Worm (Caenorhabditis elegans) whole organism, dauer: ENCODE data around the gene vps-54.

Experiments
- unc-62 ChIP-seq: sonication (generic microtip); optimal IDR thresholded peaks from 2 replicates; lab custom pipeline; 2017; ENCODE audit warnings: missing biosample characterization, missing genetic modification reagents, missing genetic modification characterization

vps-54 gene

DNA sequence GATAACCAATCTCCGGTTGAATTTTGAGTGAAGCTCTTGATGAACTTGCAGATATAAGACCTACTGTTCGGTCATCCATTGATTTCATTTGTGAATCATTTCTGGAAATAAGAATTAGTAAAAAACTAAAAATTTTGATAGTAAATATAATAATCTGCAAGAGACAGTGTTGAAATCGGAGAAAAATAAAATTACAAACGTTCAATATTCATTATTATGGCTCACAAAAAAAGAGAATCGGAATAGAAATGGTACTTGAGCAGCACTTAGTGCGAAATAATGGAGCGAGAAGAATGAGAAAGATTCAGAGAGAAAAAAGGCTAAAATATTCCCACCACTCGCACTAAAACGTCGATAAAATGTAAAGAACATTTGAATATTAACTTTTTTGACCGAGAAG lies at the start of gene vps-54:
Gene vps-54 (minus strand): TSS at position 101 of the 400 bp plus-strand sequence.
- no peak for TF ChIP-seq unc-62 (GFP tag; lab: Kevin White, UChicago)

- TF ChIP-seq unc-62 (GFP tag; lab: Kevin White, UChicago) = no peak
Measured at ce11 chrV:10615496-10615895, 39.3 kb upstream of the vps-54 start, which contains the start of gene H09F14.1. Gene H09F14.1 (minus strand): TSS chrV:10615596.

DNA sequence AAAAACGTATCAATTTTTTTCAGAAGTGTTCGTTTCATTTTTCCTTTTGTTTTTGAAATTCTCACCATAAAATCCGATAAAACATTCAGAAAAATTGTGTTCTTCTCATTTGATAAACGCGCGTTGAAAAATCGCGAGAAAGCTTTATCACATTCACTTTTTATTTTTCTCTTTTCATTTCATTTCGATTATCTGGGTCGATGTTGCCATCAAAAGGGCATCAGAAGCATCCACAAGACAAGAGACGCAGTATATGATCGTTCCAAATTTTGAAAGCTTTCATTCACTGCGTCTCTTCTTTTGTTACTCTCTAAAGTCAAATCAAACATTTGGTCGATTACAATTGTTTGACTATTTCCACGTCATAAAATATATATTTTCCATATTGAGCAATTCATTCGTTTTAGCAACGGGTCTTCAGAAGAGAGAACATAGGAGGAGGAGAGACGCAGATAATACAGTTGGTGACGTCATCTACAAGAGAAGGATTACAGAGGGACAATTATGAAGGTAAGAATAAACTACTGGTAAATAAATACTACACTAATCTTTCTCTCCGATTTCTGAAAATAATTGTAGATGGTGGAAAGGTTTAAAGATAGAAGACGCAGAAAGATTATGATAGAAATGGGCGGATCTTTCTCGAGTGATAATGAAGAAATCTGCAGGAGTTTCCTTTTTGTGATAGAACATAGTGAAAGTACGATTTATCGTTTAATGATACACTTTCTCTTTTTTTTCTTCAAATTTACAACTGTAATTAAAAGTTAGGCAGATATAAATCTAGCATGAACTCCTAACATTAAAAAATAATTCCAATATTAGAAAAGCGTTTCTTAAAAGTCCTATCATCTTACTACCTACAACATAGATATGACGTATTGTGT lies 26.1 kb upstream of the vps-54 start, which contains the start of gene H27A22.1:
Gene H27A22.1 (plus strand): TSS at position 505 of the 887 bp plus-strand sequence.
- no peak for TF ChIP-seq unc-62 (GFP tag; lab: Kevin White, UChicago)

DNA sequence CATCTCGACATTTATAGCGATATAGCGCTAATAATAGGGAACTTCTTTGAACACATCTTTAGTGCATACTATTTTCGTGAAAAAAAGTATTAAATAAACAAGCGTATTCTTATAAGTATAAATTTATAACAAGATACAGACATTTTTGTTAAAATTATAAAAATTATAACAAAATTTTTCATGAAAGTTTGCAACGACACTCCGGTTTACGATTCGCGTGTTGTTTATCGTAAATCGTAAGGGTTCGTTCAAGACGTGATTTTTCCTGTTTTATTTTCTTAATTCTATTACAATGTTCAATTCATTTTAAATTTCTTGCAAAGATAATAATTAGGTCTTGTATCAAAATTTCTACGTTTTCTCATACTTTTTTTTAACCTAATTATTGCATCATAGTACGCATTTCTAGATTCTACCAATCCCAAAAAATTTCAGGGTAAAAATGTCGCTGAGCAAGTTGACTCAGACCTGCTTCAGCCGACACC lies 22.5 kb upstream of the vps-54 start, which contains the start of gene scpl-4:
Gene scpl-4 (plus strand): TSS at position 435 of the 485 bp plus-strand sequence.
- TF ChIP-seq unc-62 (GFP tag; lab: Kevin White, UChicago) = no peak

DNA sequence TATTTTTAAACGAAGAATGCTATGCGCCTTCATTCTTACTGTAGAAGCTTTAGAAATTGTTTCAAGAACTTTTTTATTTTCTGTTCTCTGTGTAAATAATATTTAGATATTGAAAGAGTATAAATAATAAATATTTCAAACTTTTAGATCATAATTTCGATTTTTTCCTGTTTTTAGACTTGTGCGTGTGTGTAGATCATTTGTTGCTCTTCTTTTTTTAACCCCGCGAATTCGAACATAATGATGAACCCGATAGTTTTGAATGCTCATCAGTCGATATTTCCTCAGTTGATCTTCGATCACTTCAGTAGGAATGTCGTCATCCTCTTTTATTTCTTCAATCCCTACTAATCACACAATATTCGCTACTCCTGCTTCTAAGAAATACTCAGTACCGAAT lies 21.0 kb upstream of the vps-54 start, which contains the start of gene T21C9.13:
Gene T21C9.13 (plus strand): TSS at position 33 of the 400 bp plus-strand sequence.
- no peak for TF ChIP-seq unc-62 (GFP tag; lab: Kevin White, UChicago)

- no peak for TF ChIP-seq unc-62 (GFP tag; lab: Kevin White, UChicago)
Measured at ce11 chrV:10594810-10595209, 18.6 kb upstream of the vps-54 start, which contains the start of gene T21C9.11. Gene T21C9.11 (minus strand): TSS chrV:10594910.

DNA sequence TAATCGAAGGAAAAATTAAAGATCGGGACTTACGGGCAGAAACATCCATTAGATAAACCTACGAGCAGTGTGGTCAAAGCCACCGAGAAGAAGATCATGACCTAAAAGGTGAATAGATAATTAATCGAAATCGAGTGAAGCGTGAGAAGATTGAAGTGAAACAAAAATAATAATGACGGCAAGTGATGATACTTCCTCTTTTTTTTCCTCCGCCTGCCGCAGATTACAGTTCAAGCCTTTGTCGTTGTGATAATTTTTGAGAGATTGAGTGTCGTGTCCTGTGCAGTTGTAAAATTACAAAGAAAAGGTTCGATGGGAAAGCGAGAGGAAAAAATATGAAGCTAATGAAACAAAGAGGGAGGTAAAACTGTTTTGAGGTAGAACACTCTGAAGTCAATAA lies 16.3 kb upstream of the vps-54 start, which contains the start of gene T21C9.9:
Gene T21C9.9 (minus strand): TSS at position 101 of the 400 bp plus-strand sequence.
- TF ChIP-seq unc-62 (GFP tag; lab: Kevin White, UChicago) = no peak

ce11 chrV:10589774-10590528 lies 13.7 kb upstream of the vps-54 start, which contains the start of gene ttr-23:
Gene ttr-23 (minus strand): TSS chrV:10589860.
- no peak for TF ChIP-seq unc-62 (GFP tag; lab: Kevin White, UChicago)

ce11 chrV:10588694-10589093 lies 12.5 kb upstream of the vps-54 start, which contains the start of gene srg-32:
Gene srg-32 (minus strand): TSS chrV:10588794.
- TF ChIP-seq unc-62 (GFP tag; lab: Kevin White, UChicago) = no peak

DNA sequence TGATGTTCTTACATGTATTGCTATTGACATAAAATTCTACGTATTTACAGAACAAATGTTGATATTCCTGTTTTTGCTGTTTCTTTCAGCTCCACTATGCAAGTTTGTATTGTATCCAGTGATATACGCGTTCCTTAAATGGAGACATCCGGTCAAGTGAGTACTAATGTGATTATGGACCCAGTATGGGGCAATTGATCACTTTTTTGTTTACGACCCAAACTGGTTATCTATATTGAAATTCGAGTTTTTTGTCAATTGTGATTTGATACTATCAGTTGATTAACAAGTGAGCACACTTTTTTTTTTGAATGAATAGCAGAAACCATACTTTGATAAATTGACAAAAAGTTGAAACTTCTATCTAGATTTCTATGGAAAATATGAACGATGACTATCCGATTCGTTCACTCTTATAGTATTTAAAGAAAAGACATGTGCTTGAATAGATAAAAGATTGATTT lies 5.7 kb upstream of the vps-54 start, which contains the start of gene T21C9.6:
Gene T21C9.6 (plus strand): TSS at position 51 of the 464 bp plus-strand sequence.
- no peak for TF ChIP-seq unc-62 (GFP tag; lab: Kevin White, UChicago)

DNA sequence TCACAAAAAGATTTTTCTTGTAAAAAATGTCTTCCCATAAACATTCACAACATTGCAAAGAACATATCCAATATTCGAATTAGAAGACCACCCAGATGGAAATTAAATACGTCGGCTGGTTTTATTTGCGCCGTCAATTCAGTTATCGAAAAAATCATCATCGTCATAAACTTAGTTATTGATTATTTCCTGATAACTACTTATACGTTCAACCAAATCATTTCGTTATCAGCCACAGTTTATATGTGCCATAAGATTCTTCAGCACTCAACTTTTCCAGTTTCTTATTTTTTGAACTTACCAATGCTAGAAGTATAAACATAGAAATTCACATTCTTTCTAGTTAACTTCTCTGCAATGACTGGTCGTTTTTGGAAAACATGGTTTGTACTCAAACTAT lies 4.4 kb upstream of the vps-54 start:
- no peak for TF ChIP-seq unc-62 (GFP tag; lab: Kevin White, UChicago)

- no peak for TF ChIP-seq unc-62 (GFP tag; lab: Kevin White, UChicago)
Measured at ce11 chrV:10578938-10579337, 2.7 kb upstream of the vps-54 start, which contains the start of the genes erh-1 and lpd-9. Gene erh-1 (minus strand): TSS chrV:10579141. Gene lpd-9 (plus strand): TSS chrV:10579305.

DNA sequence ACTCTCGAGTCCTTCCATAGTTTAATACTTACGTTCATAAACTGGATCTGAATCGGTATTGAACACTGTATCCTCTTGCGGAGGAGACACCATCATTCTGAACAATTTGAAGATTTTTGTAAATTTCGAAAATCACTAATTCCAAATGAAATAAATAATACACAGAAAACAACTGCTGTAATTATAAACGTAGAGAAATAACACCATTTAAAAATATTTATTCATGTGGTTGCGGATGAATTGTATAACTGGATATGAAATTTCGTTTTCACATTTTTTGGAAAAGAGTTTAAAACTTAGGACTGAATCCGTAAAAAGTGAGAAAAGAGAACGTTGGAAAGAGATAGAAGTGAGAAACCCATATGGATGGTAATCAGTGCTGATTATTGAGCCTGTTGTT lies 2.0 kb upstream of the vps-54 start, which contains the start of gene mics-1:
Gene mics-1 (minus strand): TSS at position 101 of the 400 bp plus-strand sequence.
- no peak for TF ChIP-seq unc-62 (GFP tag; lab: Kevin White, UChicago)

DNA sequence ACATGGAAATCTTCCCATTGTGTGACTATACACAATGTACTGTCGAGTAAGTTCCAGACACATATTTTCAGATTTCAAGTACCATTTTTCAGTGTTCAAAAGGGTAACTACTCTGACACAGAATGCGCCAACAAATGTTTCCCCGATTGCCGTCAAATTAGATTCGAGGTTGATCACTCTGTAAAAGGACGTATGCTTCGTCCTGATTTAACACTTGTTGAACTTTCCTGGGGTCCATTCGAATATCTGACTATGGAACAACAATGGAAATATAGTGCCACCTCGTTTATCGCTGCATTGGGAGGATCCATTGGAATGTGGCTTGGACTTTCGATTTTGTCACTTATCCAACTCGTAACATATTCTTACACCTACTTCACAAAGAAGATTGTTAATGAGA lies 2.0 kb downstream of the vps-54 start:
- TF ChIP-seq unc-62 (GFP tag; lab: Kevin White, UChicago) = no peak

DNA sequence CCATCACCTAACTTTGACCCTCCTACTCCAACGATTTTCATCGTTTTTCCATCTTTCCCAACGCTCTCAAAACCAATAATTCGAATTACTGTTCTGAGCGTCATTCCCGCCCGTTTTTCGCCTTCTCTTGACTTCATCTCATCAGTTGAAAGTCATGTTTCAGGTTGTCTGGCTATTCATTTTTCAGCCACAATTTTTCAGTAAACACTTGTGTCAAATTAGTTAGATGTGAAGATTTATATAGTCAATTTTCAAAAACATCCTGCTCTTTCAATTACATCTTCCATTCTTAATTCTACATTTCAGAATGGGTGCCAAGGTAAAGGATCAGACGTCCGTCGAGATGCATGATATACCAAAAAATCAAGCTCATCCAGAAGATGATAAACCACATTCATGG lies 3.6 kb downstream of the vps-54 start, which contains the start of gene del-6:
Gene del-6 (plus strand): TSS at position 301 of the 400 bp plus-strand sequence.
- TF ChIP-seq unc-62 (GFP tag; lab: Kevin White, UChicago) = no peak
